Worm (Caenorhabditis elegans) whole organism, L4/young adult: Measurements from ENCODE around the gene Y70C5A.2.

Experiments used
- W03F9.2 ChIP-seq: fragments of 150-350 bp; optimal IDR thresholded peaks from 2 replicates; lab custom pipeline; 2014; ENCODE audit warnings: missing biosample characterization, missing genetic modification characterization
- dao-5 ChIP-seq: sonication (generic microtip); optimal IDR thresholded peaks from 2 replicates; lab custom pipeline; 2016; ENCODE audit warnings: missing genotype, missing genetic modification characterization, moderate library complexity, missing compliant biosample characterization
- him-1 ChIP-seq: sonication (generic microtip); optimal IDR thresholded peaks from 2 replicates; lab custom pipeline; 2016; ENCODE audit warnings: missing genotype, missing genetic modification reagents, missing genetic modification characterization, missing compliant biosample characterization

ce11 chrV:16645201-16645940 lies 22.4 kb upstream of the Y70C5A.2 start, which contains the start of gene W06G6.17:
- TF ChIP-seq him-1 (tag; lab: Kevin White, UChicago) (no peak), W03F9.2 (tag; lab: Kevin White, UChicago) (no peak), dao-5 (no peak)
